Fruit fly (Drosophila melanogaster) whole organism, wandering third instar larva: ENCODE data around the gene CG14105.

Experiments used
- Abd-B ChIP-seq: fragments of >200 bp; optimal IDR thresholded peaks from 2 replicates; lab custom pipeline; 2017; ENCODE audit warnings: missing biosample characterization, missing genetic modification characterization
- CG32264 ChIP-seq: fragments of 200-800 bp; sonication (Bioruptor generic); optimal IDR thresholded peaks from 2 replicates; lab custom pipeline; 2016; ENCODE audit warnings: missing biosample characterization, missing genetic modification characterization
- CG9705 ChIP-seq: fragments of 200-800 bp; sonication (Bioruptor generic); optimal IDR thresholded peaks from 2 replicates; lab custom pipeline; 2018; ENCODE audit warnings: missing biosample characterization, mild to moderate bottlenecking, missing genetic modification characterization
- CrebA ChIP-seq: fragments of 200-800 bp; sonication (Bioruptor generic); optimal IDR thresholded peaks from 2 replicates; lab custom pipeline; 2016; ENCODE audit warnings: missing biosample characterization, mild to moderate bottlenecking, missing genetic modification characterization, borderline replicate concordance
- Dif ChIP-seq: fragments of 200-275, 200-300 bp; sonication (Bioruptor generic); optimal IDR thresholded peaks from 2 replicates; lab custom pipeline; 2018; ENCODE audit warnings: missing biosample characterization, missing genetic modification characterization; ENCODE audit not compliant: partially characterized antibody
- GATAd ChIP-seq: sonication (Bioruptor generic); optimal IDR thresholded peaks from 2 replicates; lab custom pipeline; 2016; ENCODE audit warnings: missing biosample characterization, missing genetic modification characterization
- HLH106 ChIP-seq: fragments of 200-800 bp; optimal IDR thresholded peaks from 3 replicates; lab custom pipeline; 2019; ENCODE audit warnings: missing biosample characterization, mild to moderate bottlenecking, missing genetic modification characterization, moderate library complexity
- Hr78 ChIP-seq: fragments of >200 bp; optimal IDR thresholded peaks from 2 replicates; lab custom pipeline; 2017; ENCODE audit warnings: missing biosample characterization, missing genetic modification characterization
- Hr83 ChIP-seq: fragments of 200-300 bp; sonication (Bioruptor generic); optimal IDR thresholded peaks from 2 replicates; lab custom pipeline; 2016; ENCODE audit warnings: missing biosample characterization, mild to moderate bottlenecking, missing genetic modification characterization, moderate library complexity; ENCODE audit not compliant: poor library complexity, severe bottlenecking
- Mio ChIP-seq: sonication (Bioruptor generic); optimal IDR thresholded peaks from 2 replicates; lab custom pipeline; 2016; ENCODE audit warnings: missing biosample characterization, missing genetic modification characterization
- Myc ChIP-seq: fragments of >200 bp; optimal IDR thresholded peaks from 2 replicates; lab custom pipeline; 2017
- N ChIP-seq: fragments of >200 bp; optimal IDR thresholded peaks from 2 replicates; lab custom pipeline; 2018; ENCODE audit warnings: missing biosample characterization, missing external identifiers, missing genetic modification characterization
- OdsH ChIP-seq: fragments of 200-800 bp; sonication (Bioruptor generic); optimal IDR thresholded peaks from 2 replicates; lab custom pipeline; 2016; ENCODE audit warnings: missing biosample characterization, mild to moderate bottlenecking, missing genetic modification characterization
- Rel ChIP-seq, 2 experiments: fragments of 200-800 bp; sonication (Bioruptor generic) in 1 of 2; optimal IDR thresholded peaks; 2 replicates in 1 of 2; 3 replicates in 1 of 2; lab custom pipeline; 2016 to 2019; ENCODE audit warnings: mild to moderate bottlenecking in 2 of 2, missing biosample characterization in 2 of 2, missing genetic modification characterization in 2 of 2, moderate library complexity in 1 of 2
- Vsx2 ChIP-seq: fragments of 200-300, 225-300 bp; sonication (Bioruptor generic); optimal IDR thresholded peaks from 2 replicates; lab custom pipeline; 2018; ENCODE audit warnings: missing biosample characterization, missing genetic modification characterization; ENCODE audit not compliant: partially characterized antibody
- br ChIP-seq: fragments of 200-800 bp; sonication (Bioruptor generic); optimal IDR thresholded peaks from 2 replicates; lab custom pipeline; 2016; ENCODE audit warnings: missing biosample characterization, missing genetic modification characterization
- brk ChIP-seq: fragments of 200-800 bp; sonication (Bioruptor generic); optimal IDR thresholded peaks from 2 replicates; lab custom pipeline; 2016; ENCODE audit warnings: missing biosample characterization, mild to moderate bottlenecking, missing genetic modification characterization
- dl ChIP-seq, 2 experiments: fragments of 175-275, 200-275 bp in 1 of 2; fragments of 200-275 bp in 1 of 2; sonication (Bioruptor generic); optimal IDR thresholded peaks; lab custom pipeline; 2018; ENCODE audit warnings: mild to moderate bottlenecking in 2 of 2, missing biosample characterization in 2 of 2, missing genetic modification characterization in 2 of 2, moderate library complexity in 2 of 2; ENCODE audit not compliant: partially characterized antibody in 2 of 2, insufficient read depth in 1 of 2
- dmrt93B ChIP-seq: fragments of 200-800 bp; sonication (Bioruptor generic); optimal IDR thresholded peaks from 2 replicates; lab custom pipeline; 2018; ENCODE audit warnings: missing biosample characterization, mild to moderate bottlenecking, missing genetic modification characterization
- dsf ChIP-seq: sonication (Bioruptor generic); optimal IDR thresholded peaks from 2 replicates; lab custom pipeline; 2016; ENCODE audit warnings: missing biosample characterization, missing genetic modification characterization, borderline replicate concordance
- ey ChIP-seq: fragments of 200-800 bp; sonication (Bioruptor generic); optimal IDR thresholded peaks from 2 replicates; lab custom pipeline; 2016; ENCODE audit warnings: missing biosample characterization, missing genetic modification characterization
- foxo ChIP-seq, 2 experiments: fragments of 200-800 bp; sonication (Bioruptor generic); optimal IDR thresholded peaks; 2 replicates in 1 of 2; 3 replicates in 1 of 2; lab custom pipeline; 2016 to 2017; ENCODE audit warnings: missing biosample characterization in 2 of 2, missing genetic modification characterization in 2 of 2
- fru ChIP-seq: fragments of 200-800 bp; sonication (Bioruptor generic); optimal IDR thresholded peaks from 3 replicates; lab custom pipeline; 2016; ENCODE audit warnings: missing biosample characterization, mild to moderate bottlenecking, missing genetic modification characterization
- h ChIP-seq: fragments of 200-800 bp; sonication (Bioruptor generic); optimal IDR thresholded peaks from 3 replicates; lab custom pipeline; 2016; ENCODE audit warnings: missing biosample characterization, mild to moderate bottlenecking, missing genetic modification characterization
- jim ChIP-seq: fragments of 175-275, 200-325 bp; sonication (Bioruptor generic); optimal IDR thresholded peaks from 2 replicates; lab custom pipeline; 2016; ENCODE audit warnings: missing biosample characterization, mild to moderate bottlenecking, missing genetic modification characterization
- lola ChIP-seq: fragments of >200 bp; optimal IDR thresholded peaks from 2 replicates; lab custom pipeline; 2017; ENCODE audit warnings: missing biosample characterization, missing genetic modification characterization
- psq ChIP-seq: fragments of 200-800 bp; sonication (Bioruptor generic); optimal IDR thresholded peaks from 3 replicates; lab custom pipeline; 2017; ENCODE audit warnings: missing biosample characterization, mild to moderate bottlenecking, missing genetic modification characterization, moderate library complexity
- rgr ChIP-seq: fragments of 200-800 bp; sonication (Bioruptor generic); optimal IDR thresholded peaks from 3 replicates; lab custom pipeline; 2016; ENCODE audit warnings: missing biosample characterization, mild to moderate bottlenecking, missing genetic modification characterization
- sage ChIP-seq: fragments of 200-800 bp; sonication (Bioruptor generic); optimal IDR thresholded peaks from 2 replicates; lab custom pipeline; 2016; ENCODE audit warnings: missing biosample characterization, mild to moderate bottlenecking, missing genetic modification characterization
- sv ChIP-seq: fragments of 200-800 bp; sonication (Bioruptor generic); optimal IDR thresholded peaks from 3 replicates; lab custom pipeline; 2016; ENCODE audit warnings: missing biosample characterization, missing genetic modification characterization
- tai ChIP-seq: sonication (Bioruptor generic); optimal IDR thresholded peaks from 2 replicates; lab custom pipeline; 2016; ENCODE audit warnings: missing biosample characterization, missing genetic modification characterization
- usp ChIP-seq: fragments of >200 bp; optimal IDR thresholded peaks from 2 replicates; lab custom pipeline; 2017; ENCODE audit warnings: missing biosample characterization, missing genetic modification characterization

Gene CG14105

dm6 chr3L:13426573-13426972, at the start of gene CG14105:
Gene CG14105, minus strand, starts transcription at chr3L:13426673.
- TF ChIP-seq Hr78 (GFP tag; lab: Kevin White, UChicago), result no peak
- no peak for TF ChIP-seq foxo (GFP tag; optimal IDR thresholded peaks at IDR 0.05; lab: Kevin White, UChicago)
- no peak for TF ChIP-seq CG32264
- TF ChIP-seq dmrt93B (GFP tag; lab: Kevin White, UChicago), result no peak
- TF ChIP-seq br (GFP tag; lab: Kevin White, UChicago), result no peak
- no peak for TF ChIP-seq HLH106 (tag; lab: Kevin White, UChicago)
- no peak for TF ChIP-seq brk
- no peak for TF ChIP-seq CG9705 (GFP tag; lab: Kevin White, UChicago)
- no peak for TF ChIP-seq CrebA (GFP tag; lab: Kevin White, UChicago)
- TF ChIP-seq GATAd (GFP tag; lab: Kevin White, UChicago), result no peak
- no peak for TF ChIP-seq ey (GFP tag; lab: Kevin White, UChicago)
- TF ChIP-seq Hr83 (GFP tag; lab: Kevin White, UChicago), result no peak

DNA sequence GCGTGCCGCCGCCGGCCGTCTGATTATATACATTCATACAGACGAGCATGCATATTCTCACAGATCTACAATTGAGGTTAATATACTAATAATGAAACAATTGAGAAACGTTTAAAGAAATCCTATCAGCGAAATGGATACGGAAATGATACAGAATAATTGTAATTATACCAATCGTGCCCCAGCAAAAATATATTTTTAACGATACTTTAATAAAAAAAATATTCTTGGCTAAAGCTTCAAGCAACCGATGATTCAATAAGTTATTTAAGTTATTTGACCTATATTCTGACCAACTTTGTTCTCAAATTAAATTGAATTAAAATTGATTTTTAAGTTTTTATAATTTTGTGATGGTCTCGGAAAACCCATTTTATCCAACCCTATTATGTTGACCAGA, 49.6 kb upstream of the CG14105 start:
- no peak for TF ChIP-seq sv (GFP tag; lab: Kevin White, UChicago)
- TF ChIP-seq N, result no peak
- TF ChIP-seq psq (GFP tag; lab: Kevin White, UChicago), result no peak
- no peak for TF ChIP-seq lola (GFP tag; lab: Kevin White, UChicago)
- no peak for TF ChIP-seq brk
- no peak for TF ChIP-seq tai (GFP tag; lab: Kevin White, UChicago)
- TF ChIP-seq Rel (GFP tag; optimal IDR thresholded peaks at IDR 0.05; lab: Kevin White, UChicago), result no peak
- TF ChIP-seq Rel (tag; optimal IDR thresholded peaks at IDR 0.05; lab: Kevin White, UChicago), result no peak
- TF ChIP-seq OdsH, result no peak

- TF ChIP-seq Dif (GFP tag; lab: Kevin White, UChicago), result peak; percentile 18
- TF ChIP-seq Hr83 (GFP tag; lab: Kevin White, UChicago), result no peak
- TF ChIP-seq Vsx2 (GFP tag; lab: Kevin White, UChicago), result peak; percentile 47
- TF ChIP-seq dl (GFP tag; optimal IDR thresholded peaks at IDR 0.05; lab: Kevin White, UChicago; ENCODE audit: insufficient read depth in 1 of 2, partially characterized antibody in 2 of 2), result peak in 1 of 2 experiments; percentile 4
- TF ChIP-seq br (GFP tag; lab: Kevin White, UChicago), result no peak
Measured at dm6 chr3L:13474607-13475006, 48.1 kb upstream of the CG14105 start, which contains the start of gene CG10089. Gene CG10089, minus strand, starts transcription at chr3L:13474787.

DNA sequence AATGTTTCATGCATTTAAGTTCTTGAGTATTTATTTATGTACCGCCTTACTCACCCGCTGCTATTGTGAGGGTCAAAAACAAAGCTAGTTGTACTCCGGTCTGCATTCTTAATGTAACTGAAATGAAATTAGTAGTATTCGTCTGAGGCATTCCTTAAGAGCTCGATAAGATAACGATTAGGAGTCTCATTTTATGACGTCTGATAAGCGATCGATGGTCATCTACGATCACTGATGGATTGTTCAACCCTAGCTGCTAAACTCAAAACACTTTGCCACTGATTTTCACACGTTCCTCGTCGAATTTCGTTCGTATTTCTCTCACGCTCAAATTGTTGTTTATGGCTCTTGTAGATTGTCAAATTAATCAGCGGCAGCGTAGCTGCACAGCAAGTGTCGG, 30.7 kb upstream of the CG14105 start, which contains the start of gene CG10116:
Gene CG10116 (minus strand): TSS at position 106 of the 400 bp plus-strand sequence.
- TF ChIP-seq br (GFP tag; lab: Kevin White, UChicago) (no peak), Abd-B (GFP tag; lab: Kevin White, UChicago) (no peak), fru (GFP tag; lab: Kevin White, UChicago) (no peak), GATAd (GFP tag; lab: Kevin White, UChicago) (no peak), jim (GFP tag; lab: Kevin White, UChicago) (no peak), N (no peak), Myc (lab: Kevin White, UChicago) (no peak), Dif (GFP tag; lab: Kevin White, UChicago) (no peak), CG9705 (GFP tag; lab: Kevin White, UChicago) (no peak), Vsx2 (GFP tag; lab: Kevin White, UChicago) (no peak)

- TF ChIP-seq N, result peak; percentile 10
- TF ChIP-seq Vsx2 (GFP tag; lab: Kevin White, UChicago), result peak; percentile 23
- TF ChIP-seq ey (GFP tag; lab: Kevin White, UChicago), result no peak
- TF ChIP-seq psq (GFP tag; lab: Kevin White, UChicago), result no peak
- TF ChIP-seq sage (GFP tag; lab: Kevin White, UChicago), result no peak
- TF ChIP-seq dmrt93B (GFP tag; lab: Kevin White, UChicago), result no peak
- no peak for TF ChIP-seq sv (GFP tag; lab: Kevin White, UChicago)
- TF ChIP-seq, all 38 proteins: peak for 2
Measured at dm6 chr3L:13454755-13455154, 28.3 kb upstream of the CG14105 start.

dm6 chr3L:13452281-13452680, 25.8 kb upstream of the CG14105 start:
- TF ChIP-seq dl (GFP tag; optimal IDR thresholded peaks at IDR 0.05; lab: Kevin White, UChicago; ENCODE audit: insufficient read depth in 1 of 2, partially characterized antibody in 2 of 2) (no peak), Hr83 (GFP tag; lab: Kevin White, UChicago) (no peak), Abd-B (GFP tag; lab: Kevin White, UChicago) (no peak), usp (GFP tag; lab: Kevin White, UChicago) (no peak), CG32264 (no peak), foxo (GFP tag; optimal IDR thresholded peaks at IDR 0.05; lab: Kevin White, UChicago) (no peak), ey (GFP tag; lab: Kevin White, UChicago) (no peak), fru (GFP tag; lab: Kevin White, UChicago) (no peak), Dif (GFP tag; lab: Kevin White, UChicago) (no peak), sv (GFP tag; lab: Kevin White, UChicago) (no peak), dsf (GFP tag; lab: Kevin White, UChicago) (no peak), psq (GFP tag; lab: Kevin White, UChicago) (no peak), h (GFP tag; lab: Kevin White, UChicago) (no peak), rgr (GFP tag; lab: Kevin White, UChicago) (no peak), Mio (GFP tag; lab: Kevin White, UChicago) (no peak), brk (no peak)
